Fruit fly (Drosophila melanogaster): ENCODE data around the gene w-cup.

Gene w-cup

DNA sequence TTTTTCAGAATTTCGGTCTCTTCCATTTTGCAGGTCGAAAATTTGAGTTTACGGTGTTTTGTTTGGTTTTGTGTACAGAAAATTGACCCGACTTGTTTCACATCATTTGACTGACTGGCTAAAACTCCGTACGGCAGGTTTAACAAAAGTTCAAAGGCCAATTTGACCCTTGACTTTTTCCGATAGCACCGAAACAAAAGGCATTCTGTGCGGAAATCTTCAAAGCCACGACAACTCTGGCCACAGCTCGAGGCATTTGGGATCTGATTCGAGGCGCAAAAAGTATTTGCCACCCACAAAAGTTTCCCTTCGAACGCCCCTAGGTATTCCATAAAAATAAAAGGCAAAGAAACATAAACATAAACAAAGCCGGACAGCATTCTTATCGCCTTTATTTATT, at the start of gene w-cup:
TSS of gene w-cup (minus strand) at position 101 of the 400 bp plus-strand sequence.
- TF ChIP-seq CG9139 (GFP tag; optimal IDR thresholded peaks at IDR 0.05) (no peak), CG8119 (GFP tag; IDR thresholded peaks at IDR 0.05) (no peak), Sox15 (GFP tag; optimal IDR thresholded peaks at IDR 0.05) (no peak), fd59A (GFP tag; optimal IDR thresholded peaks at IDR 0.05) (no peak), CG11762 (GFP tag; optimal IDR thresholded peaks at IDR 0.05; ENCODE audit: insufficient read depth) (no peak), CG34406 (GFP tag; optimal IDR thresholded peaks at IDR 0.05) (no peak), CG4318 (GFP tag; optimal IDR thresholded peaks at IDR 0.05) (no peak), topi (GFP tag; optimal IDR thresholded peaks at IDR 0.05) (no peak), CG16779 (tag; optimal IDR thresholded peaks at IDR 0.05) (no peak), CG10669 (GFP tag; optimal IDR thresholded peaks at IDR 0.05) (no peak), spab (GFP tag; optimal IDR thresholded peaks at IDR 0.05) (no peak), CG31627 (GFP tag; optimal IDR thresholded peaks at IDR 0.05) (no peak), Lpt (GFP tag; optimal IDR thresholded peaks at IDR 0.05) (no peak), Hr39 (GFP tag; optimal IDR thresholded peaks at IDR 0.05) (no peak), CG3919 (GFP tag; optimal IDR thresholded peaks at IDR 0.05) (no peak)

DNA sequence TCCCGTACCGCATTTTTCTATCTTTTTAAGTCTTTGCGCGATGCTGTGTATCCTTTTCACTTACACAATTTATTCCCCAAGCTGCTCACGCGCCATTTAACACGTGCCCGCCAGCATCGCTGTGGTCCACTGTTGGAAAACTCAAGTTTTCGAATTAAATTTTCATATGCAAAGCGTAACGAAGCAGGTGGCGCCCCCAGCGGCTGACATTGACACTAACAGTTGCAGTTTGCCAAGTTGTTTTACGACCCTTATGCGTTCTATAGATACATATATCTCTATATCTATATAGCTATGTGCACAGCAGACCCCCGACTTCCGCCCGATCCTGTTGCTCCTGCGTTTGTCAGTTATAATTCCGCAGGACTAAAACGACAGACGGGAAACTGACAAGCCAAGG, 48.3 kb upstream of the w-cup start:
- no peak for TF ChIP-seq CG31627 (GFP tag; optimal IDR thresholded peaks at IDR 0.05)
- TF ChIP-seq CG15336 (GFP tag; IDR thresholded peaks at IDR 0.05): no peak
- no peak for TF ChIP-seq fd59A (GFP tag; optimal IDR thresholded peaks at IDR 0.05)
- no peak for TF ChIP-seq achi (GFP tag; optimal IDR thresholded peaks at IDR 0.05)
- no peak for TF ChIP-seq OdsH (GFP tag; optimal IDR thresholded peaks at IDR 0.05)
- no peak for TF ChIP-seq Hr4 (GFP tag; optimal IDR thresholded peaks at IDR 0.05)
- TF ChIP-seq CG6808 (GFP tag; optimal IDR thresholded peaks at IDR 0.05): no peak
- no peak for TF ChIP-seq CG1621 (tag; optimal IDR thresholded peaks at IDR 0.05)
- TF ChIP-seq spab (GFP tag; optimal IDR thresholded peaks at IDR 0.05): no peak
- TF ChIP-seq Smox (GFP tag; optimal IDR thresholded peaks at IDR 0.05): no peak
- no peak for TF ChIP-seq Lpt (GFP tag; optimal IDR thresholded peaks at IDR 0.05)
- TF ChIP-seq Sox102F (GFP tag; optimal IDR thresholded peaks at IDR 0.05): no peak
- TF ChIP-seq CG11294 (GFP tag; IDR thresholded peaks at IDR 0.05): no peak
- no peak for TF ChIP-seq CG11762 (GFP tag; optimal IDR thresholded peaks at IDR 0.05; ENCODE audit: insufficient read depth)
- TF ChIP-seq acj6 (GFP tag; optimal IDR thresholded peaks at IDR 0.05): no peak
- TF ChIP-seq CG8319 (GFP tag; optimal IDR thresholded peaks at IDR 0.05): no peak

DNA sequence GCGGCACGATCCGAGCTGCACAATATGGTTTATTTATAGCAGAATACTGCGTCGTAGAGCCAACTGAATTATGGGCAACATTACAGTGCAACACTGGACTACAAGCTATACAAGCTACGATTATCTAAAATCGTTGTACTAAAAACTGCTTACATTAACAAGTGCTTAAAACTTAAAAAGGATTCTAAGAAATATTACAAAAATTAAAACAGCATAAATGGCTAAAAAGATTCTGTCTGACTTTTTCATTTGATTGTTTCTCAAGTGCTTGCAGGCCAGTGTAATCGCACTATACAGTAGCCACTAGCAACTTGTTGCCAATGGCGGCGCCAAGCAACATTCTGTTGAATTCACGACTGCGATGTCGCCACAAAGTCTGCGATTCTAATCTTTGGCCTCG, 39.2 kb upstream of the w-cup start:
- TF ChIP-seq CG11902 (GFP tag; optimal IDR thresholded peaks at IDR 0.05) (peak; percentile 31), achi (GFP tag; optimal IDR thresholded peaks at IDR 0.05) (peak; percentile 84), svp (GFP tag) (peak; percentile 58), CG3919 (GFP tag; optimal IDR thresholded peaks at IDR 0.05) (peak; percentile 90), OdsH (GFP tag; optimal IDR thresholded peaks at IDR 0.05) (peak; percentile 89), CG11762 (GFP tag; optimal IDR thresholded peaks at IDR 0.05; ENCODE audit: insufficient read depth) (peak; percentile 77), vri (GFP tag; optimal IDR thresholded peaks at IDR 0.05) (peak; percentile 8), CG1621 (tag; optimal IDR thresholded peaks at IDR 0.05) (peak; percentile 87), CG34406 (GFP tag; optimal IDR thresholded peaks at IDR 0.05) (peak; percentile 71), Ets96B (tag; optimal IDR thresholded peaks at IDR 0.05) (peak; percentile 93), CG8632 (GFP tag; optimal IDR thresholded peaks at IDR 0.05) (peak; percentile 66), Sox14 (GFP tag; optimal IDR thresholded peaks at IDR 0.05) (peak; percentile 87), salr (GFP tag; optimal IDR thresholded peaks at IDR 0.05) (peak; percentile 79 to 86), CG32006 (GFP tag; optimal IDR thresholded peaks at IDR 0.05) (peak; percentile 88), fkh (GFP tag; optimal IDR thresholded peaks at IDR 0.05) (no peak), fd59A (GFP tag; optimal IDR thresholded peaks at IDR 0.05) (peak; percentile 87), CG8319 (GFP tag; optimal IDR thresholded peaks at IDR 0.05) (peak; percentile 60), Eip93F (GFP tag; optimal IDR thresholded peaks at IDR 0.05) (no peak), spab (GFP tag; optimal IDR thresholded peaks at IDR 0.05) (peak; percentile 87), Smox (GFP tag; optimal IDR thresholded peaks at IDR 0.05) (peak; percentile 44), Sox102F (GFP tag; optimal IDR thresholded peaks at IDR 0.05) (peak; percentile 16), Met (GFP tag; optimal IDR thresholded peaks at IDR 0.05) (peak; percentile 57), Blimp-1 (GFP tag; optimal IDR thresholded peaks at IDR 0.05) (no peak), CG6854 (GFP tag; optimal IDR thresholded peaks at IDR 0.05) (no peak), CG10669 (GFP tag; optimal IDR thresholded peaks at IDR 0.05) (peak; percentile 91), CG4318 (GFP tag; optimal IDR thresholded peaks at IDR 0.05) (peak; percentile 72), net (GFP tag; optimal IDR thresholded peaks at IDR 0.05) (peak; percentile 86), cyc (GFP tag; optimal IDR thresholded peaks at IDR 0.05) (peak; percentile 44), Hr39 (GFP tag; optimal IDR thresholded peaks at IDR 0.05) (peak; percentile 53), Eip75B (GFP tag; optimal IDR thresholded peaks at IDR 0.05) (peak; percentile 84), Gug (GFP tag; IDR thresholded peaks at IDR 0.05) (peak; percentile 94), Eip78C (GFP tag) (peak; percentile 96), Sox15 (GFP tag; optimal IDR thresholded peaks at IDR 0.05) (peak; percentile 56), acj6 (GFP tag; optimal IDR thresholded peaks at IDR 0.05) (peak; percentile 86), CG6792 (GFP tag; optimal IDR thresholded peaks at IDR 0.05) (peak; percentile 80), Lpt (GFP tag; optimal IDR thresholded peaks at IDR 0.05) (peak; percentile 88), CG15336 (GFP tag; IDR thresholded peaks at IDR 0.05) (peak; percentile 97)

All from whole organism, prepupa.